Worm (Caenorhabditis elegans) whole organism, midembryonic: Measurements from ENCODE around the gene coq-2.
A peak's percentile ranks its signal among the peaks of the same experiment; 100 is the strongest.

Experiments
- T22C8.4 ChIP-seq: fragments of 200-800 bp; sonication (Bioruptor generic); IDR thresholded peaks from 2 replicates; pipeline ENCODE4 v1.3.6; 2022; ENCODE audit warnings: missing genetic modification characterization, missing compliant biosample characterization
- cog-1 ChIP-seq: sonication (generic microtip); optimal IDR thresholded peaks from 2 replicates; lab custom pipeline; 2016; ENCODE audit warnings: missing genetic modification characterization, missing compliant biosample characterization
- flt-1 ChIP-seq: fragments of 200-800 bp; sonication (Bioruptor generic); IDR thresholded peaks from 2 replicates; pipeline ENCODE4 v1.3.6; 2022; ENCODE audit warnings: missing genetic modification characterization, missing compliant biosample characterization
- klf-2 ChIP-seq: fragments of 200-800 bp; sonication (Bioruptor generic); conservative IDR thresholded peaks from 2 replicates; pipeline ENCODE4 v1.3.6; 2022; ENCODE audit warnings: missing genetic modification reagents, missing genetic modification characterization, missing compliant biosample characterization
- med-1 ChIP-seq: sonication (generic microtip); optimal IDR thresholded peaks from 2 replicates; lab custom pipeline; 2017; ENCODE audit warnings: missing genetic modification characterization, mild to moderate bottlenecking, missing compliant biosample characterization, antibody characterized with exemption, missing genetic modification reagents; ENCODE audit not compliant: insufficient read depth
- ref-1 ChIP-seq: fragments of 200-800 bp; sonication (Bioruptor generic); conservative IDR thresholded peaks from 2 replicates; pipeline ENCODE4 v1.3.6; 2022; ENCODE audit warnings: missing genetic modification reagents, missing genetic modification characterization, missing compliant biosample characterization
- tab-1 ChIP-seq: fragments of 200-800 bp; sonication (Bioruptor generic); IDR thresholded peaks from 2 replicates; pipeline ENCODE4 v1.3.6; 2022; ENCODE audit warnings: missing genetic modification characterization, missing compliant biosample characterization
- ztf-23 ChIP-seq: fragments of 200-800 bp; sonication (Bioruptor generic); IDR thresholded peaks from 2 replicates; pipeline ENCODE4 v1.3.6; 2022; ENCODE audit warnings: missing genetic modification reagents, missing genetic modification characterization, missing compliant biosample characterization
- ztf-29 ChIP-seq: fragments of 200-800 bp; sonication (Bioruptor generic); IDR thresholded peaks from 2 replicates; pipeline ENCODE4 v1.3.6; 2022; ENCODE audit warnings: missing genetic modification reagents, missing genetic modification characterization, missing compliant biosample characterization

coq-2 gene

DNA sequence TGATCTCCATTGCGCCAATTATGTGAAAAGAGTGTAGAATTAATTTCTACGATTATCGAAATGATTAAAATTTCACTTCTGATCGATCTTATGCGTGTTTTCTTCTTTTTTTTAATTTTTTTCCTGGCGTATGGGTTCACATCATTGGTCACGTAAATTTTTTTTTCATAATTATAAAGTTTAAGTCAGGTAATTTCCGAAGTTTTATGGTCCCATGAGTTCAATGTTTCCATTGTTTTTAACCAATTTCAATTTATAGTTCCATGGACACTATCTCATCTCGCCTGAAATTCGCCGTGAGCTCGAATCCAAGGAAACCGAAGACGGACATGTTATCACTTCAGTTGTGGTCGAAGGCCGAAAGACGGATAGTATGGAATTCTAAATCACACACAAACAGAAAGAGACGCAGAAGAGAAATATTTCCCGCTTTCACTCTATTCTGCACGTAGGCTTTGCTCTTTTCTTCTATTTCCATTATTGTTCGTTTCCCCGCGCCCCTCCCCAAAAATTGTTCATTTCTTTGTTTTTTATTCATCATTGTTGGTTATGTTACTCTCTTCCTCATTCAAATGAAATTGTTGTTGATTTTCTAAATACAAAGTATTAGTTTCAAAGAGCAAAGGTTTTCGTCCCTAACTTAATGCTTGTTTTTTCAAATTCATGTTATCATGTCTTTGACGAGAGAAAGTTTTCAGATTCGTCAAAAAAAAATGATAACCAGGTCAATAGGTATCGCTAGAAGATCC lies at the start of gene coq-2, which contains the start of gene F57B9.8:
Gene coq-2, plus strand, starts transcription at position 699 of the 749 bp plus-strand sequence.
Gene F57B9.8, minus strand, starts transcription at position 51 of the 749 bp plus-strand sequence.
- TF ChIP-seq ztf-29 (no peak), med-1 (GFP tag; lab: Kevin White, UChicago) (no peak), ref-1 (GFP tag; lab: Robert Waterston, UW) (no peak), tab-1 (GFP tag; lab: Robert Waterston, UW) (no peak), klf-2 (no peak), cog-1 (no peak), flt-1 (GFP tag; lab: Robert Waterston, UW) (no peak), ztf-23 (GFP tag; lab: Robert Waterston, UW) (no peak), T22C8.4 (GFP tag; lab: Robert Waterston, UW) (no peak)

DNA sequence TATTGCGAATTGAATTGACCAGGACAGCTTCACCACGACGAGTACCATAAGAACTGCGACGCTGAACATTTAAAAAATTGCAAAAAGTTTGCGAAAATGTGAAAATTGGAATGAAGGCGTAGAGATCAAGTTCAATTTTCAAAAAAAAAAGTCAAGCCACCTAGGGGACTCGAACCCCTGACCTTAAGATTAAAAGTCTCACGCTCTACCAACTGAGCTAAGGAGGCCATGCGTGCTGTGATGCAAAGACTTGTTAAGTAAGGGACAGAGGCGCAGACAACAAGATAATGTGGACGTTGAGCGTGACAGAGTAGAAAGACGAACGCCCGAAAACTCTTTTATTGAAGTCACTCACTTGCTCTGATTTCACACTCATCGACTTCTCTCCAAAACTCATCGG lies 48.2 kb upstream of the coq-2 start:
- TF ChIP-seq ref-1 (GFP tag; lab: Robert Waterston, UW) (peak; percentile 77), ztf-29 (peak; percentile 82), ztf-23 (GFP tag; lab: Robert Waterston, UW) (peak; percentile 87), flt-1 (GFP tag; lab: Robert Waterston, UW) (peak; percentile 93), tab-1 (GFP tag; lab: Robert Waterston, UW) (peak; percentile 89), cog-1 (peak; percentile 67), med-1 (GFP tag; lab: Kevin White, UChicago) (peak; percentile 38), klf-2 (peak; percentile 88), T22C8.4 (GFP tag; lab: Robert Waterston, UW) (peak; percentile 84)

DNA sequence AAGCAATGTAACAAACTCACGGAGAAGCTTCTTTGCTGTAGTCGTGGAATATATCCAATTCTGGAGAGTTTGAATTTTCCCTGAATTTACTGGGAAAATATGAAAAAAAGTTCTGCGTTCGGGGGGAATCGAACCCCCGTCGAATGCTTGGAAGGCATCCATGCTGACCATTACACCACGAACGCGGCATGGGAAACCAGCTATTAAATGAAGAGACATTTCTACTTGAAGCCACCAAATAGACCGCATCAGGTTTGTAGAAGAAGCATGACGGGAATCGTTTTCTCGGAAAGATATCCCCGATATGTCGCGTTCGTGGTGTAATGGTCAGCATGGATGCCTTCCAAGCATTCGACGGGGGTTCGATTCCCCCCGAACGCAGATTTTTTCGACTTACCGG lies 47.3 kb upstream of the coq-2 start:
- TF ChIP-seq klf-2, result peak; percentile 64; the same call in 1 of the 2 replicates
- no peak for TF ChIP-seq med-1 (GFP tag; lab: Kevin White, UChicago)
- TF ChIP-seq cog-1, result no peak
- 0 out of 2 replicates have a peak, but pooled peaks have one; percentile 39 for TF ChIP-seq flt-1 (GFP tag; lab: Robert Waterston, UW)
- TF ChIP-seq ztf-23 (GFP tag; lab: Robert Waterston, UW), result 0 out of 2 replicates have a peak, but pooled peaks have one; percentile 65
- peak; percentile 60; the same call in 1 of the 2 replicates for TF ChIP-seq tab-1 (GFP tag; lab: Robert Waterston, UW)

DNA sequence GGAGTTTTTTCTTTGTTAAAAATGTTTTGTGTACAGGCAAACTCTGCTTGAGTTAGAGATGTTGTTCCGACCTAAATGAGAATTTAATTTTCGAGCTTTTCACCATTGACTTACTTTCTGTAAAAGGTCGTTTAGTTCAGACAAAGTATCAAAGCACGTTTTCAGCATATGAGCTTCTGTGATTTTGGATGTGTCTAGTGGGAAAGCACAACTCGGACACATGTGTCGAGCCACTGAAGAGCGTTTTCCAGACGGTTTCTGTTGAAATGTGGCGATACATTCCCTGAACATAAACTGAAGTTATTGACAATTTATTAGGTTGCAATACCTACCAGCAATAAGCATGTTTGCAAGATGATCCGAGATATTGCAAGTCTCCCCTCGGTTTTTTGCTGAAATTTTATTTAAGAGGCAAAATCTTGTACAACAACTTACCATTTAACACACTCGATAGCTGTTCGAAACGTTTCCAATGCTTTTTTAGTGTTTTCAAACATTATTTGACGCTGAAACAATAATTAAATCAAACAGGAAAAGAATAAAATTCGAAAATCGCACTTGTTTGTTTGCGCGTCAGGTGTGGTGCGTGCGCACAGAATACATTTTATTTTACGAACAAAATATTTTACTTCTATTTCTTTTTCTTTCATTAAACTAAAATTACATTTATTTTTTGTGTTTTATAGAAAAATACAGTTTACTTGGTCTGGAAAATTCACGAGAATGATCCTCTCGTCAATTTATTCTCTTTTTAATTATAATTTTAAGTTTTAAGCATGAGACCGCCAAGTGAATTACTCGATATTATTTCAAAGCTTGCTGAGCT lies 46.6 kb upstream of the coq-2 start, which contains the start of the genes brd-1 and K04C2.2:
Gene brd-1, minus strand, starts transcription at position 506 of the 826 bp plus-strand sequence.
Gene K04C2.2, plus strand, starts transcription at position 776 of the 826 bp plus-strand sequence.
- TF ChIP-seq flt-1 (GFP tag; lab: Robert Waterston, UW) (no peak), tab-1 (GFP tag; lab: Robert Waterston, UW) (no peak), T22C8.4 (GFP tag; lab: Robert Waterston, UW) (no peak)

DNA sequence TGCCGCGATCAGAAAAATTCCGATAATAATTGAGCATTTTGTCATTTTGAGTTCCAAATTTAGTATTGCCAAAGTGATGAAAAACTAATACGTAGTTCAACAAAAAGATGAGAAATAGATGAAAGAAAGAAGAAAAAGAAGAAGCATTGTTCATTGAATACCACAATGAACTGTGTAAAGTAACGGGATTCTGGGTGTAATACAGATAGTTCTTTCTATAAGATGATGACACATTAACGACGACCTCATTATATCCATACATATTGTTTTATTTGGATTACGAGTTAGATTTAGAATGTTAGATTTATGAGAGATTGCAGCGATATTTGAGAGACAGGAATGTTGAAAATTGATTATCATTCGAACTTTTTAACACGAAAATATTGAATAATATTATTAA lies 44.2 kb upstream of the coq-2 start, which contains the start of gene K04C2.5:
Gene K04C2.5, minus strand, starts transcription at position 101 of the 400 bp plus-strand sequence.
- TF ChIP-seq ztf-29, result no peak
- no peak for TF ChIP-seq cog-1
- TF ChIP-seq ref-1 (GFP tag; lab: Robert Waterston, UW), result no peak

DNA sequence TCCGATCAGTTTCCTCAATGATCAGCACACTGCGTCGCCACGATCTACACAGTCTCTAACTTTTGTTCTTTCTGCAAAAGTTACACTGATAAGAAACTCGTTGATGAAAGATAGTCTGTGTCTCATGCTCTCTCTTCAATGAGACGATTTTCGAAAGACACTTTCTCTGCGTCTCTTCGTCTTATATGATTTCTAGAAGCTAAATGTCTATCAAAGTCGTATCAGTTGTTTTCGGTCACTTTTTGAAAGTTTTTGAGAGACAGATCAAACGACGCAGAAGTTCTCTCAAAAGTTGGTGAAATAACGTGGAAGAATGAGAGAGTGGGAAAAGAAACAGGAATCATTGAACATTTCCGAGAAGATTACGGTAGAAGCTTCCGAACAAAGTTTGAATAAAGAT lies 40.6 kb upstream of the coq-2 start:
- TF ChIP-seq ref-1 (GFP tag; lab: Robert Waterston, UW) (no peak), ztf-29 (no peak), flt-1 (GFP tag; lab: Robert Waterston, UW) (no peak), cog-1 (no peak), tab-1 (GFP tag; lab: Robert Waterston, UW) (no peak), T22C8.4 (GFP tag; lab: Robert Waterston, UW) (no peak), med-1 (GFP tag; lab: Kevin White, UChicago) (no peak)

DNA sequence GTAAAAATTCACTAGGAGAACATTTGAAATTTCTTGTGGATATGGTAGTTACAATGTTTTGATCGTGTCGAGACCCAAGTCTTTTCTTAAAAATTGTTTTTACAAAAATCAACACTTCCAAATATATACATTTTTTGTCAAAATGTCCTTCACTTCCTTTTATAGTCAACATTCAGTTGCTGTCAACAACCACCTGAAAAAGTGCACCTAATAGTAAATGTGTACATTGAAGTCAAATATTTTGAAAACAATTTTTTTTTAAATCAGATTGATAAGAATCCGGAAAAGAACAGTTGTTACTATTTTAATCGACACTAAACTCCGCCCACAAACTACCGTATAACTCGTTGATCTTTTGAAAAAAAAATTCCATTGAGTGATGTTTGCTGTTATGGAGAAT lies 40.1 kb upstream of the coq-2 start:
- TF ChIP-seq med-1 (GFP tag; lab: Kevin White, UChicago), result no peak

DNA sequence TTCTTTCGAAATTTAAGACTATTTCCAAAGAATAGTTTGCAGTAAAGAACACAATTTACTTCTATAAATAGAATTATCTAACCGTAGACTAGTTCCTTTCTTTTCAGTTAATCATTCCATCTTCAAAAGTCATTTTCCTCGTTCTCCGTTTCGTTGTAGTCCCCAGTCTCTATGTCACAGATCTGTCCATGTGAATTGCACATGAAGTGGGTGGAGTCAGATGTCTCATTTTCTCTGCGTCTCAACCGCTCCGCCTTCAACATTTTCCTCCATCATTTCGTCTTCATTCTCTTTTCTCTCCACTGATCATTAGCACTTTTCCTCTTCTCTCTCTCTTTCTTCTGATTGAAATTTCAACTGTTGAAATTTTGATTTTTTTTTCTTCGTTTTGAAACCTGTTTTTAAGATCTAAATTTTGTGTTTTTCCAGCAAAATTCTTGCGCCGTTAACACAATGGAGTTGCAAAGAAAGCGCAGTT lies 38.1 kb upstream of the coq-2 start, which contains the start of gene T07E3.4:
Gene T07E3.4, plus strand, starts transcription at position 428 of the 478 bp plus-strand sequence.
- TF ChIP-seq tab-1 (GFP tag; lab: Robert Waterston, UW) (no peak), ztf-29 (no peak), cog-1 (no peak), ref-1 (GFP tag; lab: Robert Waterston, UW) (no peak), flt-1 (GFP tag; lab: Robert Waterston, UW) (no peak), med-1 (GFP tag; lab: Kevin White, UChicago) (no peak), T22C8.4 (GFP tag; lab: Robert Waterston, UW) (no peak), ztf-23 (GFP tag; lab: Robert Waterston, UW) (no peak), klf-2 (no peak)

DNA sequence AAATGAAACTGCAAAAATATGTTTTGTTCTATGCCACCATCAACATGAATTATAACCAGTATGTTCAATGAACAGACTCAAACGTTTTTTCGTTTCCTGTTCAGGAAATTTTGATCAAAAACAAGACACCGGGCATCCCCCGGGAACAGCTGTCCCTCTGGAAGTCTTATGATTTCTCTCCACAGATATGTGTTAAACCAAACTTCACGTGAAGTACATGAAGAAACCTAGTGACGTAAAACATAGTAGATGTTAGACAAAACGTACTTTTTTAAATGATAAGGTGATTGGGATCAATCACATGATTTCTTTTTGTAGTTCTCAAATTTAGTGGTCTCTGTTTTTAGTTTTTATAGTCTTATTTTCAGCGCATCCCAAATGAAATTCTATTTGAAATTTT lies 37.2 kb upstream of the coq-2 start:
- no peak for TF ChIP-seq med-1 (GFP tag; lab: Kevin White, UChicago)
- TF ChIP-seq ref-1 (GFP tag; lab: Robert Waterston, UW), result no peak
- no peak for TF ChIP-seq tab-1 (GFP tag; lab: Robert Waterston, UW)
- no peak for TF ChIP-seq ztf-23 (GFP tag; lab: Robert Waterston, UW)
